Worm (Caenorhabditis elegans) whole organism, late embryonic: ENCODE measurements around the gene col-2.

Source experiments
- F13H6.1 ChIP-seq: sonication (generic microtip); optimal IDR thresholded peaks from 2 replicates; lab custom pipeline; 2016; ENCODE audit warnings: missing genetic modification characterization, missing compliant biosample characterization
- T23F11.4 ChIP-seq: fragments of 200-800 bp; sonication (Bioruptor generic); optimal IDR thresholded peaks from 2 replicates; lab custom pipeline; 2018; ENCODE audit warnings: mild to moderate bottlenecking, missing genetic modification characterization, missing compliant biosample characterization
- ama-1 ChIP-seq: fragments of 150-350 bp; optimal IDR thresholded peaks from 2 replicates; lab custom pipeline; 2014
- ceh-19 ChIP-seq: fragments of 200-800 bp; sonication (Bioruptor generic); optimal IDR thresholded peaks from 2 replicates; lab custom pipeline; 2018; ENCODE audit warnings: mild to moderate bottlenecking, missing genetic modification characterization, missing compliant biosample characterization
- ceh-22 ChIP-seq: sonication (generic microtip); optimal IDR thresholded peaks from 2 replicates; lab custom pipeline; 2017; ENCODE audit warnings: missing biosample characterization, missing genetic modification characterization
- dve-1 ChIP-seq: sonication (generic microtip); optimal IDR thresholded peaks from 2 replicates; lab custom pipeline; 2017; ENCODE audit warnings: antibody characterized with exemption, mild to moderate bottlenecking, missing genetic modification characterization, missing compliant biosample characterization
- hlh-30 ChIP-seq: sonication (generic microtip); optimal IDR thresholded peaks from 2 replicates; lab custom pipeline; 2017; ENCODE audit warnings: antibody characterized with exemption, missing genetic modification characterization, missing compliant biosample characterization; ENCODE audit not compliant: insufficient read depth
- hlh-6 ChIP-seq: sonication (generic microtip); optimal IDR thresholded peaks from 2 replicates; lab custom pipeline; 2016; ENCODE audit warnings: missing genotype, missing genetic modification characterization, missing compliant biosample characterization
- mec-3 ChIP-seq: sonication (generic microtip); optimal IDR thresholded peaks from 2 replicates; lab custom pipeline; 2016; ENCODE audit warnings: borderline replicate concordance, missing genetic modification characterization, missing compliant biosample characterization
- nhr-11 ChIP-seq: fragments of 150-350 bp; optimal IDR thresholded peaks from 2 replicates; lab custom pipeline; 2014; ENCODE audit warnings: missing biosample characterization, missing genetic modification characterization
- pha-4 ChIP-seq: fragments of 150-350 bp; optimal IDR thresholded peaks from 2 replicates; lab custom pipeline; 2018; ENCODE audit warnings: missing biosample characterization, missing genetic modification reagents, missing genetic modification characterization
- unc-3 ChIP-seq, 2 experiments: fragments of 200-800 bp in 1 of 2; sonication (Bioruptor generic) in 1 of 2; sonication (generic microtip) in 1 of 2; conservative IDR thresholded peaks in 1 of 2; optimal IDR thresholded peaks in 1 of 2; 2 replicates each; pipeline versions ENCODE4 v1.3.6 to Lab custom; 2016 to 2022; ENCODE audit warnings: missing compliant biosample characterization in 2 of 2, missing genetic modification characterization in 2 of 2, missing genetic modification reagents in 1 of 2

DNA sequence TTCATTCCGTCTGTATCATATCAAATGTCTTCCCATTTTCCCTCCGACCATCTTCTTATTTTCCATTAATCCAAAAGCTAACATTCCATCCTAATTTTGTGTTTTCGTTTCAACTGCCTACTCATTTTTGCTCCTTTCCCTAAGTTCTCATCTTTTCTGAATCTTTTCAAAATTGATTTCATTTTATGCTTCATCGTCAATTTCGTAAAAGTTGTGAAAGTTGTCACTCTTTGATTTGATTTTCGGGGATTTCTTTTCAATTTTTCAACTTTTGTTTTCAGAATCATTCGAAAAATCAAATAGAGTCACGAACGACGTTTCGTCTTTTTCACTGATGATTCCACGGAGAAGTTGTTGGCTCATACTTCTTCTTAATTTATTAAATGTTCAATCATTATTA is 17.7 kb downstream of the col-2 start, which contains the start of gene cwn-2:
- no peak for TF ChIP-seq T23F11.4 (GFP tag; lab: Kevin White, UChicago)
- TF ChIP-seq hlh-30 (tag; lab: Kevin White, UChicago) = no peak
- no peak for TF ChIP-seq mec-3 (tag; lab: Kevin White, UChicago)
- TF ChIP-seq ceh-22 (tag; lab: Kevin White, UChicago) = no peak
- TF ChIP-seq nhr-11 = no peak
- TF ChIP-seq unc-3 (GFP tag; conservative IDR thresholded peaks at IDR 0.05; lab: Robert Waterston, UW) = no peak
- no peak for TF ChIP-seq unc-3 (tag; optimal IDR thresholded peaks at IDR 0.05; lab: Kevin White, UChicago)
- no peak for TF ChIP-seq dve-1 (tag; lab: Kevin White, UChicago)
- TF ChIP-seq pha-4 (tag; lab: Kevin White, UChicago) = no peak
- TF ChIP-seq hlh-6 (tag; lab: Kevin White, UChicago) = no peak
- no peak for TF ChIP-seq ceh-19 (GFP tag; lab: Kevin White, UChicago)
- TF ChIP-seq ama-1 (lab: Kevin White, UChicago) = no peak
- TF ChIP-seq F13H6.1 (tag; lab: Kevin White, UChicago) = no peak
